Fruit fly (Drosophila melanogaster): ENCODE results near the gene CG43739.

The CG43739 gene

DNA sequence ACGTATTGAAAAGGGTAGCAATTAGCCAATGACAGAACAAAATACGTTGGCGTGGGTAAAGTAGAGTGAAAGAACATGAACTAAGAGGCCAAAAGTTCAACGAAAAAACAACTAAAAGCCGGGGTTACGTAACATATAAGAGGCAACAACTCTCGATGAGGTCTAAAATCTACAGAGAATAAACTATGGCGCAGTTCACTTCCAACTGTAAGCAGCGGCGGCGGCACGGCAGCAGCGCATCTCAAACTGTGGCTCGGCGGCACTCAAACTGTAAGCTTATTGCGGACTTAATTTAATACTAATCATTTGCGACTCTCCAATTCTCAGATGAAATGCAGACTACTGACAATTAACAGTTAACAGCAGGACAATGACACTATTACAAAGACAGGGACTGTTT is 44.2 kb downstream of the CG43739 start (continued):
- TF ChIP-seq org-1 (GFP tag; optimal IDR thresholded peaks at IDR 0.05), result no peak
- TF ChIP-seq Ada2b (GFP tag; IDR thresholded peaks at IDR 0.05), result no peak

- TF ChIP-seq fru (optimal IDR thresholded peaks at IDR 0.05) (no peak), Bteb2 (GFP tag; optimal IDR thresholded peaks at IDR 0.05) (no peak), CG2202 (tag; optimal IDR thresholded peaks at IDR 0.05) (no peak), TFAM (GFP tag; optimal IDR thresholded peaks at IDR 0.05) (no peak), hbn (GFP tag; IDR thresholded peaks at IDR 0.05; ENCODE audit: partially characterized antibody) (no peak), CG18011 (GFP tag; optimal IDR thresholded peaks at IDR 0.05) (no peak), esg (GFP tag; conservative IDR thresholded peaks at IDR 0.05) (no peak), CG7839 (tag; optimal IDR thresholded peaks at IDR 0.05) (no peak), Adf1 (GFP tag; IDR thresholded peaks at IDR 0.05) (no peak), CG30020 (tag; optimal IDR thresholded peaks at IDR 0.05) (no peak), CG12769 (tag; optimal IDR thresholded peaks at IDR 0.05) (peak; percentile 16), bsh (GFP tag; optimal IDR thresholded peaks at IDR 0.05) (no peak), slou (GFP tag; optimal IDR thresholded peaks at IDR 0.05) (no peak), CG16863 (GFP tag; optimal IDR thresholded peaks at IDR 0.05) (no peak), CG17186 (GFP tag; optimal IDR thresholded peaks at IDR 0.05) (no peak), BtbVII (GFP tag; optimal IDR thresholded peaks at IDR 0.05) (no peak), CG10565 (GFP tag; optimal IDR thresholded peaks at IDR 0.05) (no peak), CG8478 (optimal IDR thresholded peaks at IDR 0.05) (no peak), Xrp1 (GFP tag; IDR thresholded peaks at IDR 0.05) (no peak), Taf1 (GFP tag; IDR thresholded peaks at IDR 0.05) (no peak), CG7928 (GFP tag; optimal IDR thresholded peaks at IDR 0.05) (no peak), Drgx (GFP tag; IDR thresholded peaks at IDR 0.05) (peak; percentile 39; the same call in 1 of the 2 replicates), ewg (GFP tag; optimal IDR thresholded peaks at IDR 0.05) (no peak), hkb (optimal IDR thresholded peaks at IDR 0.05) (no peak), hkb (GFP tag; IDR thresholded peaks at IDR 0.05) (0 out of 2 replicates have a peak, but pooled peaks have one; percentile 25), CG14710 (tag; optimal IDR thresholded peaks at IDR 0.05) (no peak), CG10959 (GFP tag; IDR thresholded peaks at IDR 0.05) (no peak), CG10431 (GFP tag; optimal IDR thresholded peaks at IDR 0.05) (no peak), CG10979 (tag; optimal IDR thresholded peaks at IDR 0.05) (no peak), gcm (GFP tag; optimal IDR thresholded peaks at IDR 0.05) (no peak), dati (GFP tag; IDR thresholded peaks at IDR 0.05) (no peak), pan (optimal IDR thresholded peaks at IDR 0.05) (no peak), pan (GFP tag; optimal IDR thresholded peaks at IDR 0.05 in 1 of 2, IDR thresholded peaks at IDR 0.05 in 1 of 2) (peak in 1 of 2 experiments; percentile 25), Bgb (GFP tag; IDR thresholded peaks at IDR 0.05; ENCODE audit: partially characterized antibody) (peak; percentile 26; the same call in 1 of the 2 replicates), ERR (GFP tag; optimal IDR thresholded peaks at IDR 0.05) (no peak), abd-A (tag; optimal IDR thresholded peaks at IDR 0.05) (no peak), CG2129 (GFP tag; IDR thresholded peaks at IDR 0.05; ENCODE audit: partially characterized antibody) (no peak), fd64A (GFP tag; optimal IDR thresholded peaks at IDR 0.05) (no peak), CG12391 (tag; optimal IDR thresholded peaks at IDR 0.05) (no peak), Dip2 (GFP tag; IDR thresholded peaks at IDR 0.05) (no peak), CG14014 (GFP tag; IDR thresholded peaks at IDR 0.05) (no peak), Atf3 (GFP tag; optimal IDR thresholded peaks at IDR 0.05) (no peak), usp (GFP tag; optimal IDR thresholded peaks at IDR 0.05) (no peak), NK7.1 (GFP tag; optimal IDR thresholded peaks at IDR 0.05) (no peak), MBD-R2 (GFP tag; IDR thresholded peaks at IDR 0.05) (peak; percentile 20; the same call in 1 of the 2 replicates), oc (tag; optimal IDR thresholded peaks at IDR 0.05) (no peak), CG17829 (tag; optimal IDR thresholded peaks at IDR 0.05) (no peak), CoRest (tag; optimal IDR thresholded peaks at IDR 0.05) (no peak)
These were observed 48.9 kb downstream of the CG43739 start, which contains the start of gene CG14401 for dm6 chr2L:20869804-20870295. Gene CG14401, plus strand, starts transcription at chr2L:20869854.
